Worm (Caenorhabditis elegans): ENCODE data around the gene srz-101.

ce11 chrV:16726915-16727314 lies 32.3 kb downstream of the srz-101 start, which contains the start of gene T25E12.14:
- TF ChIP-seq ztf-11 (tag; optimal IDR thresholded peaks at IDR 0.05) = no peak
- no peak for TF ChIP-seq snpc-4 (tag; optimal IDR thresholded peaks at IDR 0.05)
- no peak for TF ChIP-seq pha-4 (tag; optimal IDR thresholded peaks at IDR 0.05)
- TF ChIP-seq elt-1 (tag; optimal IDR thresholded peaks at IDR 0.05; ENCODE audit: borderline replicate concordance, insufficient read depth) = no peak
- no peak for TF ChIP-seq nhr-2 (tag; optimal IDR thresholded peaks at IDR 0.05)
- no peak for TF ChIP-seq lsy-2 (tag; optimal IDR thresholded peaks at IDR 0.05)
- no peak for TF ChIP-seq ces-1 (GFP tag; optimal IDR thresholded peaks at IDR 0.05)
